Fruit fly (Drosophila melanogaster): Measurements from ENCODE around the gene Arl1.
A peak's percentile ranks its signal among the peaks of the same experiment; 100 is the strongest.

Gene Arl1

dm6 chr3L:16011319-16012210 is 28.6 kb downstream of the Arl1 start, which contains the start of gene mib1 (continued):
- peak; percentile 76 for TF ChIP-seq nom (GFP tag; optimal IDR thresholded peaks at IDR 0.05)
- no peak for TF ChIP-seq dati (GFP tag; IDR thresholded peaks at IDR 0.05)
- no peak for TF ChIP-seq HLH54F (GFP tag; optimal IDR thresholded peaks at IDR 0.05)
- TF ChIP-seq Atf6 (GFP tag; IDR thresholded peaks at IDR 0.05): peak; percentile 23; the same call in 1 of the 2 replicates
- peak; percentile 65 for TF ChIP-seq Hr39 (optimal IDR thresholded peaks at IDR 0.05)
- TF ChIP-seq cas (GFP tag; IDR thresholded peaks at IDR 0.05): no peak
- peak; percentile 86 for TF ChIP-seq kah (GFP tag; optimal IDR thresholded peaks at IDR 0.05)
- TF ChIP-seq hb (GFP tag; IDR thresholded peaks at IDR 0.05; ENCODE audit: partially characterized antibody): peak; percentile 84
- TF ChIP-seq Blimp-1 (GFP tag; optimal IDR thresholded peaks at IDR 0.05): peak; percentile 18
- no peak for TF ChIP-seq lov (optimal IDR thresholded peaks at IDR 0.05)
- TF ChIP-seq lov (GFP tag; IDR thresholded peaks at IDR 0.05): peak; percentile 62; the same call in 1 of the 3 replicates
- no peak for TF ChIP-seq Bdp1 (GFP tag; optimal IDR thresholded peaks at IDR 0.05)
- peak; percentile 88 for TF ChIP-seq Ets97D (GFP tag; optimal IDR thresholded peaks at IDR 0.05)
- TF ChIP-seq onecut (GFP tag; IDR thresholded peaks at IDR 0.05): peak; percentile 37; the same call in 1 of the 2 replicates
- TF ChIP-seq CG17829 (tag; optimal IDR thresholded peaks at IDR 0.05): peak; percentile 38
- peak; percentile 75 for TF ChIP-seq sug (tag; optimal IDR thresholded peaks at IDR 0.05)
- peak; percentile 45 for TF ChIP-seq mirr (GFP tag; optimal IDR thresholded peaks at IDR 0.05)
- TF ChIP-seq CG18476 (GFP tag; optimal IDR thresholded peaks at IDR 0.05): no peak
- peak; percentile 28 for TF ChIP-seq HHEX (GFP tag; optimal IDR thresholded peaks at IDR 0.05)
- peak; percentile 3 for TF ChIP-seq cwo (GFP tag; optimal IDR thresholded peaks at IDR 0.05)
- TF ChIP-seq CG18599 (GFP tag; optimal IDR thresholded peaks at IDR 0.05): peak; percentile 23
- no peak for TF ChIP-seq Camta (GFP tag; optimal IDR thresholded peaks at IDR 0.05)
- TF ChIP-seq CG1647 (GFP tag; optimal IDR thresholded peaks at IDR 0.05): no peak
- peak; percentile 79 for TF ChIP-seq inv (GFP tag; IDR thresholded peaks at IDR 0.05; ENCODE audit: partially characterized antibody)
- TF ChIP-seq Bgb (GFP tag; IDR thresholded peaks at IDR 0.05; ENCODE audit: partially characterized antibody): peak; percentile 95
- TF ChIP-seq crol (GFP tag; IDR thresholded peaks at IDR 0.05): peak; percentile 95
- TF ChIP-seq Six4 (GFP tag; optimal IDR thresholded peaks at IDR 0.05): no peak
- peak; percentile 12 for TF ChIP-seq disco-r (GFP tag; optimal IDR thresholded peaks at IDR 0.05)
- TF ChIP-seq tup (GFP tag; optimal IDR thresholded peaks at IDR 0.05): no peak
- no peak for TF ChIP-seq CG12104 (GFP tag; optimal IDR thresholded peaks at IDR 0.05)
- peak; percentile 84 for TF ChIP-seq Dll (GFP tag; IDR thresholded peaks at IDR 0.05; ENCODE audit: partially characterized antibody)
- TF ChIP-seq insv (GFP tag; optimal IDR thresholded peaks at IDR 0.05): peak in 1 of 2 experiments; percentile 19
- TF ChIP-seq Hmx (GFP tag; optimal IDR thresholded peaks at IDR 0.05): no peak
- TF ChIP-seq seq (GFP tag; IDR thresholded peaks at IDR 0.05): peak; percentile 49; the same call in 1 of the 2 replicates
- peak; percentile 38 for TF ChIP-seq CG30020 (tag; optimal IDR thresholded peaks at IDR 0.05)
- TF ChIP-seq CG9817 (tag; optimal IDR thresholded peaks at IDR 0.05): peak; percentile 38
- TF ChIP-seq CG33557 (GFP tag; optimal IDR thresholded peaks at IDR 0.05): peak; percentile 12
- TF ChIP-seq Dbx (GFP tag; IDR thresholded peaks at IDR 0.05): 0 out of 3 replicates have a peak, but pooled peaks have one; percentile 5
- TF ChIP-seq CG6813 (GFP tag; optimal IDR thresholded peaks at IDR 0.05): no peak
- TF ChIP-seq slbo (GFP tag; IDR thresholded peaks at IDR 0.05): peak; percentile 62; the same call in 1 of the 2 replicates
- peak; percentile 38; the same call in 1 of the 2 replicates for TF ChIP-seq Adf1 (GFP tag; IDR thresholded peaks at IDR 0.05)
- no peak for TF ChIP-seq Atf3 (GFP tag; optimal IDR thresholded peaks at IDR 0.05)
- TF ChIP-seq CG1603 (tag; optimal IDR thresholded peaks at IDR 0.05): peak; percentile 91
- no peak for TF ChIP-seq sima (GFP tag; optimal IDR thresholded peaks at IDR 0.05)
- TF ChIP-seq CG13624 (GFP tag; optimal IDR thresholded peaks at IDR 0.05): peak; percentile 50
- TF ChIP-seq CG10979 (tag; optimal IDR thresholded peaks at IDR 0.05): peak; percentile 19
- TF ChIP-seq croc (GFP tag; conservative IDR thresholded peaks at IDR 0.05): no peak
- TF ChIP-seq CG15479 (GFP tag; optimal IDR thresholded peaks at IDR 0.05): no peak
